Fruit fly (Drosophila melanogaster) S2 (cell line): ENCODE data around the gene CG17996.

Source experiments
- CG8478 ChIP-seq: fragments of >200 bp; optimal IDR thresholded peaks from 2 replicates; lab custom pipeline; 2018
- CTCF ChIP-seq, 2 experiments: fragments of >200 bp; optimal IDR thresholded peaks; 2 replicates each; lab custom pipeline; 2018

- TF ChIP-seq CG8478 (lab: Kevin White, UChicago) (no peak), CTCF (optimal IDR thresholded peaks at IDR 0.05; lab: Kevin White, UChicago) (no peak)
Observed at dm6 chr2L:16690619-16690908, 40.3 kb downstream of the CG17996 start.
